Worm (Caenorhabditis elegans): ENCODE measurements around the gene C03G5.14.

ce11 chrX:8570997-8571517 is 49.3 kb downstream of the C03G5.14 start, which contains the start of gene jmjd-3.1:
- no peak for TF ChIP-seq W03F9.2 (tag; optimal IDR thresholded peaks at IDR 0.05)
- no peak for TF ChIP-seq him-1 (tag; optimal IDR thresholded peaks at IDR 0.05)
- no peak for TF ChIP-seq dao-5 (tag; optimal IDR thresholded peaks at IDR 0.05)

All from whole organism, L4/young adult.